Fruit fly (Drosophila melanogaster) whole organism, prepupa: ENCODE measurements around the gene Cpr78E.

ENCODE experiments used
- Blimp-1 ChIP-seq: fragments of 200-800 bp; sonication (Bioruptor generic); optimal IDR thresholded peaks from 3 replicates; lab custom pipeline; 2017; ENCODE audit warnings: missing biosample characterization, missing genetic modification characterization, mild to moderate bottlenecking, moderate library complexity, missing genetic modification reagents
- CG10631 ChIP-seq: fragments of 200-800 bp; sonication (Bioruptor generic); optimal IDR thresholded peaks from 2 replicates; lab custom pipeline; 2016; ENCODE audit warnings: missing biosample characterization, missing genetic modification characterization
- CG11294 ChIP-seq: fragments of 200-800 bp; sonication (Bioruptor generic); IDR thresholded peaks from 2 replicates; pipeline ENCODE4 v1.3.6; 2022; ENCODE audit warnings: missing biosample characterization, missing genetic modification characterization
- CG11902 ChIP-seq: fragments of 200-800 bp; sonication (Bioruptor generic); optimal IDR thresholded peaks from 3 replicates; lab custom pipeline; 2016; ENCODE audit warnings: missing biosample characterization, missing genetic modification characterization
- CG15336 ChIP-seq: fragments of 200-800 bp; sonication (Bioruptor generic); IDR thresholded peaks from 2 replicates; pipeline ENCODE4 v1.3.6; 2022; ENCODE audit warnings: missing biosample characterization, missing genetic modification characterization
- CG16779 ChIP-seq: fragments of 200-800 bp; sonication (Bioruptor generic); optimal IDR thresholded peaks from 3 replicates; lab custom pipeline; 2017; ENCODE audit warnings: missing biosample characterization, mild to moderate bottlenecking, missing genetic modification characterization
- CG3032 ChIP-seq: fragments of 200-800 bp; optimal IDR thresholded peaks from 2 replicates; lab custom pipeline; 2019; ENCODE audit warnings: missing biosample characterization, mild to moderate bottlenecking, missing genetic modification characterization, moderate library complexity
- CG32006 ChIP-seq: fragments of 200-800 bp; sonication (Bioruptor generic); optimal IDR thresholded peaks from 3 replicates; lab custom pipeline; 2017; ENCODE audit warnings: missing biosample characterization, mild to moderate bottlenecking, missing genetic modification characterization
- CG3919 ChIP-seq: fragments of 200-800 bp; sonication (Bioruptor generic); optimal IDR thresholded peaks from 3 replicates; lab custom pipeline; 2016; ENCODE audit warnings: missing biosample characterization, missing genetic modification characterization
- CG6163 ChIP-seq: fragments of 200-800 bp; sonication (Bioruptor generic); IDR thresholded peaks from 3 replicates; pipeline ENCODE4 v1.3.6; 2022; ENCODE audit warnings: missing biosample characterization, missing genetic modification characterization
- CG6276 ChIP-seq: fragments of 200-800 bp; sonication (Bioruptor generic); optimal IDR thresholded peaks from 2 replicates; lab custom pipeline; 2017; ENCODE audit warnings: missing biosample characterization, mild to moderate bottlenecking, missing genetic modification characterization
- CG6792 ChIP-seq: fragments of 200-800 bp; sonication (Bioruptor generic); optimal IDR thresholded peaks from 3 replicates; lab custom pipeline; 2016; ENCODE audit warnings: missing biosample characterization, missing genetic modification characterization
- CG6854 ChIP-seq: fragments of 200-800 bp; sonication (Bioruptor generic); optimal IDR thresholded peaks from 2 replicates; lab custom pipeline; 2017; ENCODE audit warnings: missing biosample characterization, mild to moderate bottlenecking, missing genetic modification characterization
- CG8119 ChIP-seq: fragments of 200-800 bp; sonication (Bioruptor generic); IDR thresholded peaks from 3 replicates; pipeline ENCODE4 v1.3.6; 2022; ENCODE audit warnings: missing biosample characterization, missing genetic modification characterization
- CG8319 ChIP-seq: fragments of 200-800 bp; sonication (Bioruptor generic); optimal IDR thresholded peaks from 3 replicates; lab custom pipeline; 2016; ENCODE audit warnings: missing biosample characterization, missing genetic modification characterization
- Eip75B ChIP-seq: fragments of 200-800 bp; sonication (Bioruptor generic); optimal IDR thresholded peaks from 3 replicates; lab custom pipeline; 2016; ENCODE audit warnings: missing biosample characterization, missing genetic modification characterization
- Eip78C ChIP-seq: fragments of 200-800 bp; sonication (Bioruptor generic); peaks from one replicate; lab custom pipeline; 2016; ENCODE audit warnings: missing biosample characterization, missing genetic modification characterization
- Ets21C ChIP-seq: fragments of 200-800 bp; sonication (Bioruptor generic); optimal IDR thresholded peaks from 3 replicates; lab custom pipeline; 2016; ENCODE audit warnings: missing biosample characterization, missing genetic modification characterization
- Ets96B ChIP-seq: fragments of 200-800 bp; optimal IDR thresholded peaks from 2 replicates; lab custom pipeline; 2019; ENCODE audit warnings: missing biosample characterization, mild to moderate bottlenecking, missing genetic modification characterization, moderate library complexity
- Gug ChIP-seq: fragments of 200-800 bp; sonication (Bioruptor generic); IDR thresholded peaks from 2 replicates; pipeline ENCODE4 v1.3.6; 2022; ENCODE audit warnings: missing biosample characterization, missing genetic modification characterization
- Hr38 ChIP-seq: sonication (Bioruptor generic); optimal IDR thresholded peaks from 2 replicates; lab custom pipeline; 2016; ENCODE audit warnings: missing biosample characterization, missing genetic modification characterization
- Hr4 ChIP-seq: fragments of 200-800 bp; sonication (Bioruptor generic); optimal IDR thresholded peaks from 3 replicates; lab custom pipeline; 2016; ENCODE audit warnings: missing biosample characterization, missing genetic modification characterization
- Sox102F ChIP-seq: fragments of 200-800 bp; sonication (Bioruptor generic); optimal IDR thresholded peaks from 2 replicates; lab custom pipeline; 2016; ENCODE audit warnings: missing biosample characterization, mild to moderate bottlenecking, missing genetic modification characterization
- Sox14 ChIP-seq: fragments of 200-800 bp; sonication (Bioruptor generic); optimal IDR thresholded peaks from 3 replicates; lab custom pipeline; 2016; ENCODE audit warnings: missing biosample characterization, missing genetic modification characterization
- achi ChIP-seq: fragments of 200-800 bp; sonication (Bioruptor generic); optimal IDR thresholded peaks from 3 replicates; lab custom pipeline; 2016; ENCODE audit warnings: missing biosample characterization, missing genetic modification characterization
- acj6 ChIP-seq: fragments of 200-800 bp; sonication (Bioruptor generic); optimal IDR thresholded peaks from 3 replicates; lab custom pipeline; 2016; ENCODE audit warnings: missing biosample characterization, missing genetic modification characterization
- dsx ChIP-seq: fragments of 200-800 bp; optimal IDR thresholded peaks from 3 replicates; lab custom pipeline; 2019; ENCODE audit warnings: missing biosample characterization, mild to moderate bottlenecking, missing genetic modification characterization, moderate library complexity; ENCODE audit not compliant: poor library complexity, severe bottlenecking
- eg ChIP-seq: fragments of 200-800 bp; sonication (Bioruptor generic); IDR thresholded peaks from 3 replicates; pipeline ENCODE4 v1.3.6; 2022; ENCODE audit warnings: missing biosample characterization, missing genetic modification characterization
- esn ChIP-seq: fragments of 200-800 bp; sonication (Bioruptor generic); optimal IDR thresholded peaks from 2 replicates; lab custom pipeline; 2016; ENCODE audit warnings: missing biosample characterization, mild to moderate bottlenecking, missing genetic modification characterization, moderate library complexity
- fd59A ChIP-seq: fragments of 200-800 bp; sonication (Bioruptor generic); optimal IDR thresholded peaks from 2 replicates; lab custom pipeline; 2017; ENCODE audit warnings: missing biosample characterization, mild to moderate bottlenecking, missing genetic modification characterization, missing genetic modification reagents
- fkh ChIP-seq: fragments of 200-800 bp; sonication (Bioruptor generic); optimal IDR thresholded peaks from 3 replicates; lab custom pipeline; 2017; ENCODE audit warnings: missing biosample characterization, mild to moderate bottlenecking, missing genetic modification characterization, moderate library complexity
- lz ChIP-seq: fragments of 200-800 bp; sonication (Bioruptor generic); optimal IDR thresholded peaks from 3 replicates; lab custom pipeline; 2016; ENCODE audit warnings: missing biosample characterization, missing genetic modification characterization
- net ChIP-seq: fragments of 200-800 bp; sonication (Bioruptor generic); optimal IDR thresholded peaks from 3 replicates; lab custom pipeline; 2016; ENCODE audit warnings: missing biosample characterization, missing genetic modification characterization
- pdm3 ChIP-seq: fragments of 200-800 bp; sonication (Bioruptor generic); optimal IDR thresholded peaks from 3 replicates; lab custom pipeline; 2016; ENCODE audit warnings: missing biosample characterization, missing genetic modification characterization
- salr ChIP-seq, 2 experiments: fragments of 200-800 bp; sonication (Bioruptor generic); optimal IDR thresholded peaks; 3 replicates each; lab custom pipeline; 2016 to 2018; ENCODE audit warnings: missing biosample characterization in 2 of 2, missing genetic modification characterization in 2 of 2, mild to moderate bottlenecking in 1 of 2
- ss ChIP-seq, 2 experiments: fragments of 200-800 bp; sonication (Bioruptor generic); optimal IDR thresholded peaks; 2 replicates in 1 of 2; 3 replicates in 1 of 2; lab custom pipeline; 2017 to 2018; ENCODE audit warnings: mild to moderate bottlenecking in 2 of 2, missing biosample characterization in 2 of 2, missing genetic modification characterization in 2 of 2, moderate library complexity in 1 of 2
- svp ChIP-seq: fragments of 200-800 bp; sonication (Bioruptor generic); peaks from one replicate; lab custom pipeline; 2016; ENCODE audit warnings: missing biosample characterization, missing genetic modification characterization
- topi ChIP-seq: fragments of 200-800 bp; sonication (Bioruptor generic); optimal IDR thresholded peaks from 3 replicates; lab custom pipeline; 2016; ENCODE audit warnings: missing biosample characterization, missing genetic modification characterization
- vri ChIP-seq: fragments of 200-800 bp; sonication (Bioruptor generic); optimal IDR thresholded peaks from 3 replicates; lab custom pipeline; 2016; ENCODE audit warnings: missing biosample characterization, mild to moderate bottlenecking, missing genetic modification characterization

Cpr78E gene

DNA sequence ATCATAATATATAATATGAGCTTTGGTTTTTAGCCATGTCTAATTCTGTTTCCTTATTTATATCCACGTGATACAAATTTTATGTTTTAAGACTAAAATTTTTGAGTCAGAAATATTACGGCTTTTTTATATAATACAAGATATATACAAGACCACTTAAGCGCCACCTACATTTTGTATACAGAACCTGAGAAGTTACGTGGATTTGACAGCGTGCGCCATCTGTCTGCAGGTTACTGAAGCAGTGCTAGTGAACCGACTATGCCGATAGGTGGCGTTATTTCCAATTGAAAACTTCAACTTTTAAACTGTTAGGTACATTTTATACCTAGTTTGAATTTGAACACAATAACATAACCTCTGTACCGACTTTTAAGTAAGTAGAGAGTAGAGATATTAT lies 14.0 kb downstream of the Cpr78E start (continued):
- no peak for TF ChIP-seq dsx (GFP tag; lab: Kevin White, UChicago)
- no peak for TF ChIP-seq ss (GFP tag; optimal IDR thresholded peaks at IDR 0.05; lab: Kevin White, UChicago)
- no peak for TF ChIP-seq CG11294
- no peak for TF ChIP-seq CG15336 (GFP tag; lab: Robert Waterston, UW)
- TF ChIP-seq acj6: peak; percentile 26
- TF ChIP-seq Sox102F (GFP tag; lab: Kevin White, UChicago): no peak
- TF ChIP-seq Ets21C (GFP tag; lab: Kevin White, UChicago): peak; percentile 36
- peak; percentile 47 for TF ChIP-seq pdm3
- TF ChIP-seq CG11902 (GFP tag; lab: Kevin White, UChicago): peak; percentile 46
- peak; percentile 23 for TF ChIP-seq svp (GFP tag; lab: Kevin White, UChicago)
- TF ChIP-seq CG3032: no peak
- TF ChIP-seq esn: peak; percentile 69
- no peak for TF ChIP-seq fd59A (GFP tag; lab: Kevin White, UChicago)
- no peak for TF ChIP-seq CG6854 (GFP tag; lab: Kevin White, UChicago)
- TF ChIP-seq CG10631: peak; percentile 16
- TF ChIP-seq CG8119 (GFP tag; lab: Robert Waterston, UW): no peak

DNA sequence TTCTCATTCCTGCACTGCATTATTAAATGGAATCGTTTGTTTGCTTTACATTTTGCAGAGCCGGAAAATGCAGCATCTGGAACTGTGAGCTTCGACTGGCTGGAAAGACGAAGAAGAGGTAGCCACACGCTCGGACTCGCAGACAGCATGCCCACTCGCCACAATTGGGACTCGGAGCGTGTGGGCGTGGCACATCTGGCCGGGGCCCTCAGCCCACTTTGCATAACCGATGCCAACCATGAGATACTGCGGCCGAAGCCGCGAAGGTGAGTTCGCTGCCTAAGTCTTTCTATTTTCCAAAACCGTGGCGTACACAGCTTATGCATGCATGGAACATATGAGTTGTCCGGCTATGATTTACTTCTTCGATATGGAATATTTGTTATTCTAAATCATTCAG lies 14.7 kb downstream of the Cpr78E start:
- TF ChIP-seq topi (GFP tag; lab: Kevin White, UChicago) (no peak), fkh (no peak), eg (GFP tag; lab: Robert Waterston, UW) (no peak), CG6163 (GFP tag; lab: Robert Waterston, UW) (no peak), Blimp-1 (no peak), Hr38 (GFP tag; lab: Kevin White, UChicago) (no peak), Sox14 (no peak), Ets96B (tag; lab: Kevin White, UChicago) (no peak), CG6276 (GFP tag; lab: Kevin White, UChicago) (no peak), net (no peak), achi (GFP tag; lab: Kevin White, UChicago) (no peak), Ets21C (GFP tag; lab: Kevin White, UChicago) (no peak), esn (no peak), CG15336 (GFP tag; lab: Robert Waterston, UW) (no peak), ss (GFP tag; optimal IDR thresholded peaks at IDR 0.05; lab: Kevin White, UChicago) (no peak), salr (GFP tag; optimal IDR thresholded peaks at IDR 0.05; lab: Kevin White, UChicago) (no peak), svp (GFP tag; lab: Kevin White, UChicago) (no peak), Eip75B (GFP tag; lab: Kevin White, UChicago) (no peak)

DNA sequence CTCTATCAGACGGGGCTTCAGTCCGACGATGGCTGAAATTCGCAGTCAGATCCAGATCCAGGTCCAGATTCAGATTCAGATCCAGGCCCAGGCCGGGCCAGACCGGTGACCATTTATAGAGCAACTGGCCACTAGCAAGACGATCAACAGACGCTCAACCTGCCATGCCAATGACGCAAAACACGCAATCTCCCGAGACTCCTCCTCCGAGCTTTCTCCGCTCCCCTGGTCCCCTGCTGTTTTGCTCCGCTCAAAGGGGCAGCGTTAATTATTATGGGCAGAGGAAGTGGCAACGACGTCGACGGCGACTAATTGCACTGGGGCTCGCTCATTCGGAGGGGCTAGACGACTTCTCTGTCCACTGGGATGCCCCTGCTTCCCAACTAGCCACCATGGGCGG lies 15.4 kb downstream of the Cpr78E start:
- peak in 1 of 2 experiments; percentile 95 for TF ChIP-seq ss (GFP tag; optimal IDR thresholded peaks at IDR 0.05; lab: Kevin White, UChicago)
- no peak for TF ChIP-seq CG8119 (GFP tag; lab: Robert Waterston, UW)

DNA sequence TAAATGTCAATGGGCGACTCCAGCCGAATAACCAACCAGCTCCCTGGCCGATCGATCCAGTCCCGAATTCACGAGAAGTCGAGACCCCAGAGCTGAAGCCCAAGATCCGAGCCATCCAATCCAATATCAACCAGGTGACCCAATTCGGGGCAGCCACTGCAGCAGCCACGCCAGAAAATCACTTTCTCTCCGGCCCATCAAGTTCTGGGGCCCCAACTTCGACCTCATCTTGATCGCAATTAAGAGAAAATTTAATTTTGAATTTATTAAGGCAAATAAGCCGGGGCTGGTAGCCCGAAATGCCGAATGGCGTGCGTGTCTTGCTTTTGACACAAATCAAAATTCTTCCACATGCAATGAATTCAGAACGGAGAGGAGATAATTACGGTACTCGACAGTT lies 18.9 kb downstream of the Cpr78E start:
- TF ChIP-seq acj6 (no peak), Sox102F (GFP tag; lab: Kevin White, UChicago) (no peak), Gug (GFP tag; lab: Robert Waterston, UW) (no peak), Hr4 (GFP tag; lab: Kevin White, UChicago) (no peak), Blimp-1 (peak; percentile 53), lz (GFP tag; lab: Kevin White, UChicago) (no peak)
- TF ChIP-seq, all 60 proteins: peak for 1

DNA sequence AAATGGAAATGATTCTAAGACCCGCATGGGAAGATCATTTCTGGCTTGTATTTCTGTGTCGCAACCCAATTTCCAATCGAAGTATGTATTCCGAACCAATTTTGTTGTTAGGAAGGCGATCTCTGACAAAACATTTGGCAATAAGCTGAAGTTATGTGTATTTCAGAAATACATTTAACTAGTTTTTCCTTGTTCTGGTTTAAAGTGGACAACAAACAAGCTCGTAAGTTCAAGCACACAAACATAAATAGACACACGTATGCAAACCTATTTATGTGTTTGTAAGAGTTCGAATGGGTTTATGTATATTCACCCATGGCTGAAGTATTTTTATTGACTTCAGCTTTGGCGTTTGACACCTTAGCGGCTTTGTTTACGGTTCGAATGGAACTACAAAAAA lies 20.9 kb downstream of the Cpr78E start:
- TF ChIP-seq Eip78C (no peak), CG15336 (GFP tag; lab: Robert Waterston, UW) (no peak), vri (GFP tag; lab: Kevin White, UChicago) (no peak), CG8319 (no peak), CG32006 (GFP tag; lab: Kevin White, UChicago) (no peak), CG3032 (no peak), Eip75B (GFP tag; lab: Kevin White, UChicago) (no peak), Gug (GFP tag; lab: Robert Waterston, UW) (no peak), CG3919 (GFP tag; lab: Kevin White, UChicago) (no peak), Hr4 (GFP tag; lab: Kevin White, UChicago) (no peak), dsx (GFP tag; lab: Kevin White, UChicago) (no peak), CG6792 (GFP tag; lab: Kevin White, UChicago) (no peak), CG16779 (tag; lab: Kevin White, UChicago) (no peak), Hr38 (GFP tag; lab: Kevin White, UChicago) (no peak)
